Worm (Caenorhabditis elegans) whole organism, late embryonic: Measurements from ENCODE around the gene C18E9.8.

ENCODE experiments used
- F13H6.1 ChIP-seq: sonication (generic microtip); optimal IDR thresholded peaks from 2 replicates; lab custom pipeline; 2016; ENCODE audit warnings: missing genetic modification characterization, missing compliant biosample characterization
- elt-2 ChIP-seq: sonication (generic microtip); optimal IDR thresholded peaks from 2 replicates; lab custom pipeline; 2016; ENCODE audit warnings: missing genetic modification reagents, missing genetic modification characterization, missing compliant biosample characterization
- eyg-1 ChIP-seq: sonication (generic microtip); optimal IDR thresholded peaks from 2 replicates; lab custom pipeline; 2016; ENCODE audit warnings: missing genotype, missing genetic modification characterization, missing compliant biosample characterization
- hlh-30 ChIP-seq: sonication (generic microtip); optimal IDR thresholded peaks from 2 replicates; lab custom pipeline; 2017; ENCODE audit warnings: antibody characterized with exemption, missing genetic modification characterization, missing compliant biosample characterization; ENCODE audit not compliant: insufficient read depth
- lin-11 ChIP-seq: fragments of 200-800 bp; sonication (Bioruptor generic); optimal IDR thresholded peaks from 2 replicates; lab custom pipeline; 2018; ENCODE audit warnings: mild to moderate bottlenecking, missing genetic modification characterization, missing compliant biosample characterization
- pag-3 ChIP-seq: sonication (generic microtip); optimal IDR thresholded peaks from 2 replicates; lab custom pipeline; 2016; ENCODE audit warnings: missing compliant biosample characterization, missing genetic modification characterization, borderline replicate concordance
- pat-9 ChIP-seq: fragments of 200-800 bp; sonication (Bioruptor generic); optimal IDR thresholded peaks from 2 replicates; lab custom pipeline; 2018; ENCODE audit warnings: mild to moderate bottlenecking, missing genetic modification characterization, moderate library complexity, missing compliant biosample characterization

DNA sequence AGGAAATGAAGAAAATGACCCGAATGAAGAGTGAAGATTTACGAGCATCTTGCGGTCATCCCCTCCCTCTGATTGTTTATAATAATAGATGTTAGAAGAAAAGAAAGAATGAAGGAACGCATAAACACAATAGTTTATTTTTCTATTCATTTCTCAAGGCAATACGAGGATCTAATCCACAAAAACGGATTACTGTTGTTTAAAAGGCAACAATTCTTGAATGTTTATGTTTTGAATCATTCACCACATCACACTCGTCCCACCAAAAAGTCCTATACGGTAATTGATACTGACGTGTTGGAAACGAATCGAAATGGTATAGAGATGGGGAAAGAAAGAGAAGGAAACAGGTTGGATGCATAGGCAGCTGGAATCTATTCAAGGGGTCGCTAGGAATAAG lies 33.8 kb upstream of the C18E9.8 start:
- TF ChIP-seq F13H6.1 (tag; lab: Kevin White, UChicago) (no peak), pat-9 (tag; lab: Kevin White, UChicago) (no peak), lin-11 (tag; lab: Kevin White, UChicago) (no peak), pag-3 (tag; lab: Kevin White, UChicago) (no peak), hlh-30 (no peak), eyg-1 (tag; lab: Kevin White, UChicago) (no peak), elt-2 (no peak)
